Fruit fly (Drosophila melanogaster): ENCODE measurements around the gene Cp19.

The Cp19 gene

DNA sequence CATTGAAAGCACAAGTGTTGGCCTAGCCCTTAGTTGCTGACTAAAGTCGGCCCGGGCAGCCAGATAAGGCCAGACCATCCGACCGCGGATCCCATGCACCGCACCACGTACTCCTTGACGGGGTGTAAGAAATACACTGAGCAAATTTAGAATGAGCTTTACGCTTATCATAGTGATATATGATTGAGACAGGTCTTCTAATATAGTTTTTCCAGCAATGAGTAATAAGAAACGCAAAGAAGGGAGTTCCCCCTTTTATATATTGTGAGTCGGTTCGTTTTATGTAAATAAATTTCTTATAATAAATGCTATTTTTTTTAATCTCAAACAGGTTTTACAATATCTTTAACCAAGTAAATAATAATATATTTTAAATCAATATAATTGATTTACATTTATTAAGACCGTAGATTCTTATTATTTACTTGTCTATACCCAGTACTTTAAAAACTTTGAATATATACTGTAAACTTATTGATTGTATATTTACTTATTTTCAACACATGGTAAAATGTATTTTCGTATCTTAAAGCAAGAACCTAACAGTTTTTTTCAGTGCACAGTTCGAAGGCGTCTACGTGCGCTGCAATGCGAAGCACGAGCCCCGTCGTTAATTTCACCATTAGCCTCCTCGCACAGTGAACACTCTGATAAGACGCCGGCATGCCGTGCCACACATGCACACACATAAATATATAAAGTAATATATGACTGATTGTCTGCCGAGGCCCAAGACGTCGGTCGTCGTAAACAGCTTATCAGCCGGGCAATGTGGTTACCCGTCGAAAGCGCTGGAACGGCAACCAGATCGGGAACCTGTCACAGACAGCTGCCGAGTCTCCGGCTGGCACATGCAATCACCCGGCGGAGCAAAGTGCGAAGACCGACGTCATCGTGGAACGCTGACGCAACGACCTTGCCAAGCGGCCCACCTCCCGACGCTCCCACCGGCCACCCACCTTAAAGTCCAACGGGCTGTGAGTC, 37.5 kb upstream of the Cp19 start (continued):
- TF ChIP-seq sd (tag; optimal IDR thresholded peaks at IDR 0.05), result peak; percentile 76
- TF ChIP-seq CG11093 (GFP tag; IDR thresholded peaks at IDR 0.05), result peak; percentile 44; the same call in 1 of the 3 replicates
- TF ChIP-seq CG13123 (GFP tag; optimal IDR thresholded peaks at IDR 0.05), result no peak
- TF ChIP-seq dmrt11E (tag; optimal IDR thresholded peaks at IDR 0.05), result peak; percentile 49
- peak; percentile 25 for TF ChIP-seq CG9817 (tag; optimal IDR thresholded peaks at IDR 0.05)
- TF ChIP-seq CG3163 (GFP tag; optimal IDR thresholded peaks at IDR 0.05), result no peak
- peak; percentile 65 for TF ChIP-seq row (GFP tag; IDR thresholded peaks at IDR 0.05)
- TF ChIP-seq CG10209 (GFP tag; optimal IDR thresholded peaks at IDR 0.05), result peak; percentile 66
- peak; percentile 59 for TF ChIP-seq lab (GFP tag; optimal IDR thresholded peaks at IDR 0.05)
- TF ChIP-seq Sin3A (optimal IDR thresholded peaks at IDR 0.05), result no peak
- TF ChIP-seq nom (GFP tag; optimal IDR thresholded peaks at IDR 0.05), result peak; percentile 94
- peak; percentile 60 for TF ChIP-seq CG2712 (tag; optimal IDR thresholded peaks at IDR 0.05)
- no peak for TF ChIP-seq psq (GFP tag; optimal IDR thresholded peaks at IDR 0.05)
- TF ChIP-seq dan (GFP tag; IDR thresholded peaks at IDR 0.05), result no peak
- 0 out of 3 replicates have a peak, but pooled peaks have one; percentile 27 for TF ChIP-seq zen2 (GFP tag; IDR thresholded peaks at IDR 0.05; ENCODE audit: partially characterized antibody)
- TF ChIP-seq CG7839 (tag; optimal IDR thresholded peaks at IDR 0.05), result peak; percentile 76
- TF ChIP-seq NK7.1 (GFP tag; optimal IDR thresholded peaks at IDR 0.05), result no peak
- TF ChIP-seq CG32532 (GFP tag; IDR thresholded peaks at IDR 0.05), result peak; percentile 47; the same call in 1 of the 2 replicates
- TF ChIP-seq schlank (tag; optimal IDR thresholded peaks at IDR 0.05), result no peak
- TF ChIP-seq Elba2 (GFP tag; optimal IDR thresholded peaks at IDR 0.05), result no peak
- TF ChIP-seq D19A (tag; optimal IDR thresholded peaks at IDR 0.05), result peak; percentile 48
- TF ChIP-seq bab2 (GFP tag; optimal IDR thresholded peaks at IDR 0.05), result no peak
- no peak for TF ChIP-seq Kr (GFP tag; optimal IDR thresholded peaks at IDR 0.05)
- peak; percentile 36 for TF ChIP-seq Usf (GFP tag; optimal IDR thresholded peaks at IDR 0.05)
- peak; percentile 68 for TF ChIP-seq CG30403 (GFP tag; optimal IDR thresholded peaks at IDR 0.05)
- TF ChIP-seq CG12155 (GFP tag; optimal IDR thresholded peaks at IDR 0.05), result peak; percentile 44
- TF ChIP-seq CG6272 (GFP tag; IDR thresholded peaks at IDR 0.05), result peak; percentile 44; the same call in 1 of the 2 replicates
- peak; percentile 38; the same call in 1 of the 2 replicates for TF ChIP-seq CG14441 (GFP tag; IDR thresholded peaks at IDR 0.05)
- no peak for TF ChIP-seq tap (tag; optimal IDR thresholded peaks at IDR 0.05)
- TF ChIP-seq CG12299 (tag; optimal IDR thresholded peaks at IDR 0.05), result no peak
- TF ChIP-seq chinmo (GFP tag; IDR thresholded peaks at IDR 0.05; ENCODE audit: partially characterized antibody), result peak; percentile 85; the same call in 3 of the 4 replicates
- peak; percentile 15 for TF ChIP-seq HmgZ (tag; optimal IDR thresholded peaks at IDR 0.05)
- TF ChIP-seq CG18619 (GFP tag; optimal IDR thresholded peaks at IDR 0.05), result peak; percentile 82
- TF ChIP-seq CG9932 (GFP tag; IDR thresholded peaks at IDR 0.05), result 0 out of 2 replicates have a peak, but pooled peaks have one; percentile 25
- peak; percentile 81 for TF ChIP-seq CG8924 (tag; optimal IDR thresholded peaks at IDR 0.05)
- TF ChIP-seq sens (GFP tag), result peak; percentile 69
- TF ChIP-seq prd (optimal IDR thresholded peaks at IDR 0.05), result no peak
- peak; percentile 45; the same call in 1 of the 3 replicates for TF ChIP-seq prd (GFP tag; IDR thresholded peaks at IDR 0.05)
- TF ChIP-seq TFAM (GFP tag; optimal IDR thresholded peaks at IDR 0.05), result no peak
- TF ChIP-seq CG12071 (GFP tag; optimal IDR thresholded peaks at IDR 0.05), result peak; percentile 15
- TF ChIP-seq onecut (GFP tag; IDR thresholded peaks at IDR 0.05), result 0 out of 2 replicates have a peak, but pooled peaks have one; percentile 18
- TF ChIP-seq Xrp1 (GFP tag; IDR thresholded peaks at IDR 0.05), result peak; percentile 46
- peak; percentile 67 for TF ChIP-seq dmrt99B (tag; optimal IDR thresholded peaks at IDR 0.05)
- peak; percentile 65 for TF ChIP-seq PHDP (tag; optimal IDR thresholded peaks at IDR 0.05)
- TF ChIP-seq tio (GFP tag; optimal IDR thresholded peaks at IDR 0.05), result peak; percentile 57
- peak; percentile 30 for TF ChIP-seq Abd-B (GFP tag; optimal IDR thresholded peaks at IDR 0.05)
- TF ChIP-seq CG7745 (tag; optimal IDR thresholded peaks at IDR 0.05), result peak; percentile 16
- TF ChIP-seq CrebB (tag; optimal IDR thresholded peaks at IDR 0.05), result peak; percentile 10
